Worm (Caenorhabditis elegans): ENCODE results near the gene srh-25.

DNA sequence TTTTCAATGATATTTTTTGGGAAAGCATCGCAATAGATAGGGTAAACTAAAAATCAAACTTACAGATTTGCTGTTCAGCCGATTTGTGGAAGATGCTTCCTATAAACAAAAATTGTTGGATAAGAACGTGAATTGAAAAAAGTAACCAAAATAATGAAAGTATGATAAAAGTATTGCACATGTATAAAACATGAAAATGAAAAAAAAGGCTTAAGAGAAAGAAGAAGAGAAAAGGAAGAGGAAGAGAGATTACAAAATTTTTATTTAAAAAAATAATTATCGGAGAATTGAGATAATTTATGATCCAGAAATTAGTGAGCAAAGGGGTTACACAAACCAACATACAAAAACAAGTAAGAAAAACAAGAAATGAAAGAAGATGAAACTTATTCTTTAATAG, 7.8 kb upstream of the srh-25 start, which contains the start of gene pals-37:
- TF ChIP-seq tbx-2 (tag; optimal IDR thresholded peaks at IDR 0.05) (no peak), npax-4 (tag; optimal IDR thresholded peaks at IDR 0.05) (no peak), fkh-10 (GFP tag; optimal IDR thresholded peaks at IDR 0.05) (no peak), nhr-11 (tag; optimal IDR thresholded peaks at IDR 0.05) (no peak)
